Fruit fly (Drosophila melanogaster) whole organism, pupa: Measurements from ENCODE around the gene CG32099.

Experiments
- CG14655 ChIP-seq: fragments of 200-800 bp; sonication (Bioruptor generic); optimal IDR thresholded peaks from 3 replicates; lab custom pipeline; 2017; ENCODE audit warnings: mild to moderate bottlenecking, missing biosample characterization, missing genetic modification reagents, missing genetic modification characterization
- CG17806 ChIP-seq: fragments of 200-800 bp; sonication (Bioruptor generic); optimal IDR thresholded peaks from 2 replicates; lab custom pipeline; 2018; ENCODE audit warnings: missing biosample characterization, mild to moderate bottlenecking, missing genetic modification characterization, moderate library complexity
- CG32121 ChIP-seq: fragments of 200-800 bp; sonication (Bioruptor generic); IDR thresholded peaks from 2 replicates; pipeline ENCODE4 v1.3.6; 2022; ENCODE audit warnings: missing biosample characterization, missing genetic modification characterization
- CG4496 ChIP-seq: fragments of 200-800 bp; sonication (Bioruptor generic); IDR thresholded peaks from 3 replicates; pipeline ENCODE4 v1.3.6; 2022; ENCODE audit warnings: missing biosample characterization, missing genetic modification characterization
- gl ChIP-seq: fragments of 200-800 bp; sonication (Bioruptor generic); optimal IDR thresholded peaks from 2 replicates; lab custom pipeline; 2018; ENCODE audit warnings: missing biosample characterization, mild to moderate bottlenecking, missing genetic modification characterization

DNA sequence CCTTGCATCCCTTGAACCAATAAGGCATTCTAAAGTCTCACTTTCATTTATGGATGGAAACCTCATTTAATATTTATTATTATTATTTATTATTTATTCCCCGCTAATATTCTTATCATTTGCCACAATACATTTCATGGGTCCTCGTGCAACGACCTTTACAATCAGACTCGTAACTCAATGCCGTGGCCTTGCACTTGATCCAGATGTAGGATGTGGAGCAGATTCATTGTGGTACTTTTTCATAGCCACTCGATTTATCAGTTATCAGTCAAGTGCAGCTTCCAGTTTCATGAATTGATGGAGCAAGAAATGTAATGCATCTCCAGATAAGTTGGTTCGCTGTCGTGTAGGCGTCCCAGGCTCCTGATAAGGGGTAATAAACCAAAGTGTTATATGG, 36.3 kb downstream of the CG32099 start:
- TF ChIP-seq CG32121 (GFP tag; lab: Robert Waterston, UW) = no peak
- no peak for TF ChIP-seq CG14655
- no peak for TF ChIP-seq CG17806 (tag; lab: Kevin White, UChicago)
- no peak for TF ChIP-seq CG4496 (GFP tag; lab: Robert Waterston, UW)
- no peak for TF ChIP-seq gl (tag; lab: Kevin White, UChicago)
